Fruit fly (Drosophila melanogaster) whole organism, wandering third instar larva: ENCODE results near the gene slp2.

Experiments used
- Abd-B ChIP-seq: fragments of >200 bp; optimal IDR thresholded peaks from 2 replicates; lab custom pipeline; 2017; ENCODE audit warnings: missing biosample characterization, missing genetic modification characterization
- CG9705 ChIP-seq: fragments of 200-800 bp; sonication (Bioruptor generic); optimal IDR thresholded peaks from 2 replicates; lab custom pipeline; 2018; ENCODE audit warnings: missing biosample characterization, mild to moderate bottlenecking, missing genetic modification characterization
- Dfd ChIP-seq: fragments of >200 bp; optimal IDR thresholded peaks from 2 replicates; lab custom pipeline; 2017; ENCODE audit warnings: missing biosample characterization, missing genetic modification characterization
- Myc ChIP-seq: fragments of >200 bp; optimal IDR thresholded peaks from 2 replicates; lab custom pipeline; 2017
- OdsH ChIP-seq: fragments of 200-800 bp; sonication (Bioruptor generic); optimal IDR thresholded peaks from 2 replicates; lab custom pipeline; 2016; ENCODE audit warnings: missing biosample characterization, mild to moderate bottlenecking, missing genetic modification characterization
- br ChIP-seq: fragments of 200-800 bp; sonication (Bioruptor generic); optimal IDR thresholded peaks from 2 replicates; lab custom pipeline; 2016; ENCODE audit warnings: missing biosample characterization, missing genetic modification characterization
- dsf ChIP-seq: sonication (Bioruptor generic); optimal IDR thresholded peaks from 2 replicates; lab custom pipeline; 2016; ENCODE audit warnings: missing biosample characterization, missing genetic modification characterization, borderline replicate concordance
- h ChIP-seq: fragments of 200-800 bp; sonication (Bioruptor generic); optimal IDR thresholded peaks from 3 replicates; lab custom pipeline; 2016; ENCODE audit warnings: missing biosample characterization, mild to moderate bottlenecking, missing genetic modification characterization
- jim ChIP-seq: fragments of 175-275, 200-325 bp; sonication (Bioruptor generic); optimal IDR thresholded peaks from 2 replicates; lab custom pipeline; 2016; ENCODE audit warnings: missing biosample characterization, mild to moderate bottlenecking, missing genetic modification characterization
- lola ChIP-seq: fragments of >200 bp; optimal IDR thresholded peaks from 2 replicates; lab custom pipeline; 2017; ENCODE audit warnings: missing biosample characterization, missing genetic modification characterization
- psq ChIP-seq: fragments of 200-800 bp; sonication (Bioruptor generic); optimal IDR thresholded peaks from 3 replicates; lab custom pipeline; 2017; ENCODE audit warnings: missing biosample characterization, mild to moderate bottlenecking, missing genetic modification characterization, moderate library complexity
- sv ChIP-seq: fragments of 200-800 bp; sonication (Bioruptor generic); optimal IDR thresholded peaks from 3 replicates; lab custom pipeline; 2016; ENCODE audit warnings: missing biosample characterization, missing genetic modification characterization
- tai ChIP-seq: sonication (Bioruptor generic); optimal IDR thresholded peaks from 2 replicates; lab custom pipeline; 2016; ENCODE audit warnings: missing biosample characterization, missing genetic modification characterization

dm6 chr2L:3833924-3834323 lies 2.7 kb upstream of the slp2 start:
- no peak for TF ChIP-seq dsf (GFP tag; lab: Kevin White, UChicago)
- no peak for TF ChIP-seq h (GFP tag; lab: Kevin White, UChicago)
- no peak for TF ChIP-seq psq (GFP tag; lab: Kevin White, UChicago)
- no peak for TF ChIP-seq br (GFP tag; lab: Kevin White, UChicago)
- TF ChIP-seq Myc (lab: Kevin White, UChicago) = no peak
- TF ChIP-seq tai (GFP tag; lab: Kevin White, UChicago) = no peak
- TF ChIP-seq sv = no peak
- no peak for TF ChIP-seq lola (GFP tag; lab: Kevin White, UChicago)
- no peak for TF ChIP-seq CG9705 (GFP tag; lab: Kevin White, UChicago)
- no peak for TF ChIP-seq Abd-B (GFP tag; lab: Kevin White, UChicago)
- TF ChIP-seq jim (GFP tag; lab: Kevin White, UChicago) = no peak
- no peak for TF ChIP-seq OdsH
- no peak for TF ChIP-seq Dfd (GFP tag; lab: Kevin White, UChicago)
